Fruit fly (Drosophila melanogaster) whole organism: ENCODE data around the gene Hsp27.

ENCODE experiments used
- Dll ChIP-seq: fragments of >200 bp; optimal IDR thresholded peaks from 2 replicates; lab custom pipeline; 2017
- EcR ChIP-seq, 2 experiments: fragments of >200 bp; optimal IDR thresholded peaks; 2 replicates each; lab custom pipeline; 2017; ENCODE audit warnings: missing biosample characterization in 2 of 2, missing genetic modification characterization in 2 of 2, missing genetic modification reagents in 2 of 2
- pan ChIP-seq: fragments of >200 bp; optimal IDR thresholded peaks from 2 replicates; lab custom pipeline; 2017

DNA sequence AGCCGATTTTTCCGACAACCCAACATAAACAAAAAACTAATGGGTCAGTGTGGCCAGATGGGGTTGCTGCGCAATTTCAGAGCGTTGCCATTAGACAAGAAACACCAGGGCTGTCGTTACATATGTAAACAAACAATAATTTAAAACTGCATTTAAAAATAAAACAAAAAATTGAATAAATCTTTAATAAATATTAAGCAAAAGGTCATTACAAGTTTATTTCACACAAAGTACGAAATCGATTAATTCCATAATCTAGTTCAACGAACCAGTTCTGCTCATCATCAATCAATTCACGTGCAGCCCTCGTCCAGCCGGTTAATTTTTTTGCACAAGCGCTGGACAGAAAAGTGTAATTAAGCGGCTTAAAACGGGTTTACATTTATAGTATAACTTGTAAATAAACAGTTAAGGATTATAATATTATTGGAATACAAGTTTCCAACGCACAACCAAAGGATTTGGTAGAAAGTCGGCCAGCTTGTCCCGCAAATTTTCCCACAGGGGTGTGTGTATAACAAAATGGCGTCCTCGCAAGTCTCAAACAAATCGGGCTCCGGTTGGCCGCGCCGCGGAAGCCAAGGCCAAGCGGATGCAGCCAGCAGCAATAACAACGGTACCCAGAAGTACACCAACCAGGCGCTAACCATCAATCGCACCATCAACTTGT, 27.0 kb downstream of the Hsp27 start, which contains the start of the genes CG4022 and Cpsf5:
- TF ChIP-seq Dll (lab: Kevin White, UChicago) (no peak), EcR (GFP tag; optimal IDR thresholded peaks at IDR 0.05; lab: Kevin White, UChicago) (no peak), pan (lab: Kevin White, UChicago) (no peak)
